Fruit fly (Drosophila melanogaster) whole organism, prepupa: Measurements from ENCODE around the gene Gr93a.

ENCODE experiments used
- Blimp-1 ChIP-seq: fragments of 200-800 bp; sonication (Bioruptor generic); optimal IDR thresholded peaks from 3 replicates; lab custom pipeline; 2017; ENCODE audit warnings: missing biosample characterization, missing genetic modification characterization, mild to moderate bottlenecking, moderate library complexity, missing genetic modification reagents
- CG10631 ChIP-seq: fragments of 200-800 bp; sonication (Bioruptor generic); optimal IDR thresholded peaks from 2 replicates; lab custom pipeline; 2016; ENCODE audit warnings: missing biosample characterization, missing genetic modification characterization
- CG11294 ChIP-seq: fragments of 200-800 bp; sonication (Bioruptor generic); IDR thresholded peaks from 2 replicates; pipeline ENCODE4 v1.3.6; 2022; ENCODE audit warnings: missing biosample characterization, missing genetic modification characterization
- CG11902 ChIP-seq: fragments of 200-800 bp; sonication (Bioruptor generic); optimal IDR thresholded peaks from 3 replicates; lab custom pipeline; 2016; ENCODE audit warnings: missing biosample characterization, missing genetic modification characterization
- CG15336 ChIP-seq: fragments of 200-800 bp; sonication (Bioruptor generic); IDR thresholded peaks from 2 replicates; pipeline ENCODE4 v1.3.6; 2022; ENCODE audit warnings: missing biosample characterization, missing genetic modification characterization
- CG1621 ChIP-seq: fragments of 200-800 bp; sonication (Bioruptor generic); optimal IDR thresholded peaks from 3 replicates; lab custom pipeline; 2018; ENCODE audit warnings: missing biosample characterization, mild to moderate bottlenecking, missing genetic modification characterization
- CG16779 ChIP-seq: fragments of 200-800 bp; sonication (Bioruptor generic); optimal IDR thresholded peaks from 3 replicates; lab custom pipeline; 2017; ENCODE audit warnings: missing biosample characterization, mild to moderate bottlenecking, missing genetic modification characterization
- CG3032 ChIP-seq: fragments of 200-800 bp; optimal IDR thresholded peaks from 2 replicates; lab custom pipeline; 2019; ENCODE audit warnings: missing biosample characterization, mild to moderate bottlenecking, missing genetic modification characterization, moderate library complexity
- CG31627 ChIP-seq: fragments of 200-800 bp; sonication (Bioruptor generic); optimal IDR thresholded peaks from 3 replicates; lab custom pipeline; 2016; ENCODE audit warnings: missing biosample characterization, missing genetic modification characterization
- CG32006 ChIP-seq: fragments of 200-800 bp; sonication (Bioruptor generic); optimal IDR thresholded peaks from 3 replicates; lab custom pipeline; 2017; ENCODE audit warnings: missing biosample characterization, mild to moderate bottlenecking, missing genetic modification characterization
- CG34406 ChIP-seq: fragments of 200-800 bp; sonication (Bioruptor generic); optimal IDR thresholded peaks from 3 replicates; lab custom pipeline; 2016; ENCODE audit warnings: missing biosample characterization, missing genetic modification characterization
- CG3919 ChIP-seq: fragments of 200-800 bp; sonication (Bioruptor generic); optimal IDR thresholded peaks from 3 replicates; lab custom pipeline; 2016; ENCODE audit warnings: missing biosample characterization, missing genetic modification characterization
- CG4318 ChIP-seq: fragments of 200-800 bp; sonication (Bioruptor generic); optimal IDR thresholded peaks from 3 replicates; lab custom pipeline; 2017; ENCODE audit warnings: missing biosample characterization, mild to moderate bottlenecking, missing genetic modification characterization
- CG6163 ChIP-seq: fragments of 200-800 bp; sonication (Bioruptor generic); IDR thresholded peaks from 3 replicates; pipeline ENCODE4 v1.3.6; 2022; ENCODE audit warnings: missing biosample characterization, missing genetic modification characterization
- CG6276 ChIP-seq: fragments of 200-800 bp; sonication (Bioruptor generic); optimal IDR thresholded peaks from 2 replicates; lab custom pipeline; 2017; ENCODE audit warnings: missing biosample characterization, mild to moderate bottlenecking, missing genetic modification characterization
- CG8319 ChIP-seq: fragments of 200-800 bp; sonication (Bioruptor generic); optimal IDR thresholded peaks from 3 replicates; lab custom pipeline; 2016; ENCODE audit warnings: missing biosample characterization, missing genetic modification characterization
- CG9139 ChIP-seq: fragments of 200-800 bp; sonication (Bioruptor generic); optimal IDR thresholded peaks from 3 replicates; lab custom pipeline; 2017; ENCODE audit warnings: missing biosample characterization, mild to moderate bottlenecking, missing genetic modification characterization
- Eip78C ChIP-seq: fragments of 200-800 bp; sonication (Bioruptor generic); peaks from one replicate; lab custom pipeline; 2016; ENCODE audit warnings: missing biosample characterization, missing genetic modification characterization
- Eip93F ChIP-seq: fragments of 200-800 bp; sonication (Bioruptor generic); optimal IDR thresholded peaks from 2 replicates; lab custom pipeline; 2016; ENCODE audit warnings: missing biosample characterization, mild to moderate bottlenecking, missing genetic modification characterization
- Ets21C ChIP-seq: fragments of 200-800 bp; sonication (Bioruptor generic); optimal IDR thresholded peaks from 3 replicates; lab custom pipeline; 2016; ENCODE audit warnings: missing biosample characterization, missing genetic modification characterization
- Ets96B ChIP-seq: fragments of 200-800 bp; optimal IDR thresholded peaks from 2 replicates; lab custom pipeline; 2019; ENCODE audit warnings: missing biosample characterization, mild to moderate bottlenecking, missing genetic modification characterization, moderate library complexity
- Gug ChIP-seq: fragments of 200-800 bp; sonication (Bioruptor generic); IDR thresholded peaks from 2 replicates; pipeline ENCODE4 v1.3.6; 2022; ENCODE audit warnings: missing biosample characterization, missing genetic modification characterization
- Hr38 ChIP-seq: sonication (Bioruptor generic); optimal IDR thresholded peaks from 2 replicates; lab custom pipeline; 2016; ENCODE audit warnings: missing biosample characterization, missing genetic modification characterization
- Hr39 ChIP-seq: fragments of 200-800 bp; sonication (Bioruptor generic); optimal IDR thresholded peaks from 2 replicates; lab custom pipeline; 2016; ENCODE audit warnings: missing biosample characterization, missing genetic modification characterization
- Hr4 ChIP-seq: fragments of 200-800 bp; sonication (Bioruptor generic); optimal IDR thresholded peaks from 3 replicates; lab custom pipeline; 2016; ENCODE audit warnings: missing biosample characterization, missing genetic modification characterization
- Met ChIP-seq: fragments of 200-800 bp; sonication (Bioruptor generic); optimal IDR thresholded peaks from 3 replicates; lab custom pipeline; 2016; ENCODE audit warnings: missing biosample characterization, missing genetic modification characterization
- OdsH ChIP-seq: fragments of 200-800 bp; sonication (Bioruptor generic); optimal IDR thresholded peaks from 3 replicates; lab custom pipeline; 2016; ENCODE audit warnings: missing biosample characterization, missing genetic modification characterization
- Sox102F ChIP-seq: fragments of 200-800 bp; sonication (Bioruptor generic); optimal IDR thresholded peaks from 2 replicates; lab custom pipeline; 2016; ENCODE audit warnings: missing biosample characterization, mild to moderate bottlenecking, missing genetic modification characterization
- Sox14 ChIP-seq: fragments of 200-800 bp; sonication (Bioruptor generic); optimal IDR thresholded peaks from 3 replicates; lab custom pipeline; 2016; ENCODE audit warnings: missing biosample characterization, missing genetic modification characterization
- Sox15 ChIP-seq: fragments of 200-800 bp; sonication (Bioruptor generic); optimal IDR thresholded peaks from 3 replicates; lab custom pipeline; 2016; ENCODE audit warnings: missing biosample characterization, missing genetic modification characterization
- acj6 ChIP-seq: fragments of 200-800 bp; sonication (Bioruptor generic); optimal IDR thresholded peaks from 3 replicates; lab custom pipeline; 2016; ENCODE audit warnings: missing biosample characterization, missing genetic modification characterization
- dac ChIP-seq: fragments of 200-800 bp; sonication (Bioruptor generic); optimal IDR thresholded peaks from 2 replicates; lab custom pipeline; 2017; ENCODE audit warnings: missing biosample characterization, mild to moderate bottlenecking, missing genetic modification characterization
- dsx ChIP-seq: fragments of 200-800 bp; optimal IDR thresholded peaks from 3 replicates; lab custom pipeline; 2019; ENCODE audit warnings: missing biosample characterization, mild to moderate bottlenecking, missing genetic modification characterization, moderate library complexity; ENCODE audit not compliant: poor library complexity, severe bottlenecking
- esn ChIP-seq: fragments of 200-800 bp; sonication (Bioruptor generic); optimal IDR thresholded peaks from 2 replicates; lab custom pipeline; 2016; ENCODE audit warnings: missing biosample characterization, mild to moderate bottlenecking, missing genetic modification characterization, moderate library complexity
- fd85E ChIP-seq: fragments of 200-800 bp; sonication (Bioruptor generic); optimal IDR thresholded peaks from 3 replicates; lab custom pipeline; 2016; ENCODE audit warnings: missing biosample characterization, missing genetic modification characterization
- fkh ChIP-seq: fragments of 200-800 bp; sonication (Bioruptor generic); optimal IDR thresholded peaks from 3 replicates; lab custom pipeline; 2017; ENCODE audit warnings: missing biosample characterization, mild to moderate bottlenecking, missing genetic modification characterization, moderate library complexity
- lz ChIP-seq: fragments of 200-800 bp; sonication (Bioruptor generic); optimal IDR thresholded peaks from 3 replicates; lab custom pipeline; 2016; ENCODE audit warnings: missing biosample characterization, missing genetic modification characterization
- net ChIP-seq: fragments of 200-800 bp; sonication (Bioruptor generic); optimal IDR thresholded peaks from 3 replicates; lab custom pipeline; 2016; ENCODE audit warnings: missing biosample characterization, missing genetic modification characterization
- pdm3 ChIP-seq: fragments of 200-800 bp; sonication (Bioruptor generic); optimal IDR thresholded peaks from 3 replicates; lab custom pipeline; 2016; ENCODE audit warnings: missing biosample characterization, missing genetic modification characterization
- spab ChIP-seq: fragments of 200-800 bp; sonication (Bioruptor generic); optimal IDR thresholded peaks from 2 replicates; lab custom pipeline; 2017; ENCODE audit warnings: missing biosample characterization, mild to moderate bottlenecking, missing genetic modification characterization, missing genetic modification reagents
- svp ChIP-seq: fragments of 200-800 bp; sonication (Bioruptor generic); peaks from one replicate; lab custom pipeline; 2016; ENCODE audit warnings: missing biosample characterization, missing genetic modification characterization
- topi ChIP-seq: fragments of 200-800 bp; sonication (Bioruptor generic); optimal IDR thresholded peaks from 3 replicates; lab custom pipeline; 2016; ENCODE audit warnings: missing biosample characterization, missing genetic modification characterization
- vri ChIP-seq: fragments of 200-800 bp; sonication (Bioruptor generic); optimal IDR thresholded peaks from 3 replicates; lab custom pipeline; 2016; ENCODE audit warnings: missing biosample characterization, mild to moderate bottlenecking, missing genetic modification characterization

The Gr93a gene

dm6 chr3R:21827453-21828039 lies 4.8 kb upstream of the Gr93a start (continued):
- no peak for TF ChIP-seq CG6276 (GFP tag; lab: Kevin White, UChicago)
- TF ChIP-seq lz (GFP tag; lab: Kevin White, UChicago): peak; percentile 50
- peak; percentile 73 for TF ChIP-seq CG31627 (GFP tag; lab: Kevin White, UChicago)
- TF ChIP-seq svp (GFP tag; lab: Kevin White, UChicago): peak; percentile 86
- TF ChIP-seq Ets96B (tag; lab: Kevin White, UChicago): peak; percentile 23
- TF ChIP-seq acj6 (GFP tag; lab: Kevin White, UChicago): peak; percentile 58
- TF ChIP-seq CG6163 (GFP tag; lab: Robert Waterston, UW): peak; percentile 45; the same call in 1 of the 3 replicates
- TF ChIP-seq dsx: no peak
- TF ChIP-seq CG16779 (tag; lab: Kevin White, UChicago): no peak

dm6 chr3R:21828040-21828526 lies 4.2 kb upstream of the Gr93a start:
- TF ChIP-seq Ets21C (GFP tag; lab: Kevin White, UChicago) (peak; percentile 25), Hr4 (GFP tag; lab: Kevin White, UChicago) (peak; percentile 3), lz (GFP tag; lab: Kevin White, UChicago) (peak; percentile 44), CG3919 (GFP tag; lab: Kevin White, UChicago) (no peak), dac (GFP tag; lab: Kevin White, UChicago) (no peak), topi (GFP tag; lab: Kevin White, UChicago) (peak; percentile 35), esn (GFP tag; lab: Kevin White, UChicago) (peak; percentile 26), CG10631 (GFP tag; lab: Kevin White, UChicago) (peak; percentile 41), CG11294 (GFP tag; lab: Robert Waterston, UW) (no peak), Met (GFP tag; lab: Kevin White, UChicago) (peak; percentile 22), OdsH (peak; percentile 20), CG15336 (GFP tag; lab: Robert Waterston, UW) (peak; percentile 41; the same call in 1 of the 2 replicates), Eip78C (peak; percentile 73), svp (GFP tag; lab: Kevin White, UChicago) (peak; percentile 56), Sox15 (GFP tag; lab: Kevin White, UChicago) (no peak), acj6 (GFP tag; lab: Kevin White, UChicago) (peak; percentile 12), fkh (GFP tag; lab: Kevin White, UChicago) (peak; percentile 72), Hr39 (GFP tag; lab: Kevin White, UChicago) (peak; percentile 60), CG6276 (GFP tag; lab: Kevin White, UChicago) (no peak), Blimp-1 (GFP tag; lab: Kevin White, UChicago) (no peak), pdm3 (GFP tag; lab: Kevin White, UChicago) (peak; percentile 17), Sox14 (GFP tag; lab: Kevin White, UChicago) (no peak), CG11902 (GFP tag; lab: Kevin White, UChicago) (peak; percentile 8), CG31627 (GFP tag; lab: Kevin White, UChicago) (peak; percentile 60), Eip93F (no peak), CG32006 (GFP tag; lab: Kevin White, UChicago) (peak; percentile 16), Sox102F (GFP tag; lab: Kevin White, UChicago) (peak; percentile 11)

- TF ChIP-seq CG34406: peak; percentile 57
- TF ChIP-seq CG15336 (GFP tag; lab: Robert Waterston, UW): peak; percentile 96
- peak; percentile 54; the same call in 1 of the 2 replicates for TF ChIP-seq CG11294 (GFP tag; lab: Robert Waterston, UW)
- peak; percentile 52 for TF ChIP-seq CG16779 (tag; lab: Kevin White, UChicago)
- TF ChIP-seq OdsH: peak; percentile 81
- TF ChIP-seq fd85E (GFP tag; lab: Kevin White, UChicago): no peak
- peak; percentile 75 for TF ChIP-seq CG3919 (GFP tag; lab: Kevin White, UChicago)
- TF ChIP-seq Eip78C: peak; percentile 92
- TF ChIP-seq esn (GFP tag; lab: Kevin White, UChicago): peak; percentile 24
- TF ChIP-seq spab (GFP tag; lab: Kevin White, UChicago): peak; percentile 73
- TF ChIP-seq CG1621 (tag; lab: Kevin White, UChicago): peak; percentile 60
- no peak for TF ChIP-seq Sox102F (GFP tag; lab: Kevin White, UChicago)
- peak; percentile 82 for TF ChIP-seq CG6163 (GFP tag; lab: Robert Waterston, UW)
- peak; percentile 84 for TF ChIP-seq net
- peak; percentile 89 for TF ChIP-seq Hr4 (GFP tag; lab: Kevin White, UChicago)
- TF ChIP-seq CG32006 (GFP tag; lab: Kevin White, UChicago): peak; percentile 93
- TF ChIP-seq vri: no peak
- peak; percentile 18 for TF ChIP-seq Met (GFP tag; lab: Kevin White, UChicago)
- peak; percentile 67 for TF ChIP-seq pdm3 (GFP tag; lab: Kevin White, UChicago)
- peak; percentile 64 for TF ChIP-seq CG9139 (GFP tag; lab: Kevin White, UChicago)
- peak; percentile 80 for TF ChIP-seq Gug
- no peak for TF ChIP-seq Hr39 (GFP tag; lab: Kevin White, UChicago)
- peak; percentile 7 for TF ChIP-seq CG8319 (GFP tag; lab: Kevin White, UChicago)
- TF ChIP-seq Hr38: no peak
- peak; percentile 90 for TF ChIP-seq CG4318 (GFP tag; lab: Kevin White, UChicago)
- TF ChIP-seq CG3032 (tag; lab: Kevin White, UChicago): peak; percentile 83
Measured at dm6 chr3R:21828785-21829486, 3.4 kb upstream of the Gr93a start.
